Worm (Caenorhabditis elegans) whole organism, L1 larva: ENCODE results near the gene F39B3.3.
A peak's percentile ranks its signal among the peaks of the same experiment; 100 is the strongest.

ENCODE experiments used
- C04F5.9 ChIP-seq: sonication (generic microtip); optimal IDR thresholded peaks from 2 replicates; lab custom pipeline; 2016; ENCODE audit warnings: missing genetic modification characterization, missing compliant biosample characterization
- alr-1 ChIP-seq: fragments of 200-800 bp; sonication (Bioruptor generic); optimal IDR thresholded peaks from 2 replicates; lab custom pipeline; 2018; ENCODE audit warnings: borderline replicate concordance, mild to moderate bottlenecking, missing genetic modification characterization, missing compliant biosample characterization
- aly-2 ChIP-seq: fragments of 150-350 bp; optimal IDR thresholded peaks from 2 replicates; lab custom pipeline; 2014; ENCODE audit warnings: missing biosample characterization, missing genetic modification characterization
- ama-1 ChIP-seq: fragments of 150-350 bp; optimal IDR thresholded peaks from 2 replicates; lab custom pipeline; 2014
- blmp-1 ChIP-seq: fragments of 150-350 bp; optimal IDR thresholded peaks from 2 replicates; lab custom pipeline; 2014; ENCODE audit warnings: missing biosample characterization, missing genetic modification characterization
- ceh-82 ChIP-seq, 3 experiments: fragments of 150-350 bp in 1 of 3; sonication (generic microtip) in 2 of 3; optimal IDR thresholded peaks; 2 replicates each; lab custom pipeline; 2014 to 2017; ENCODE audit warnings: missing biosample characterization in 3 of 3, missing genetic modification characterization in 3 of 3
- ceh-88 ChIP-seq: fragments of 200-800 bp; sonication (Bioruptor generic); IDR thresholded peaks from 2 replicates; pipeline ENCODE4 v1.3.6; 2022; ENCODE audit warnings: missing genetic modification characterization, missing compliant biosample characterization
- ceh-90 ChIP-seq: sonication (generic microtip); optimal IDR thresholded peaks from 2 replicates; lab custom pipeline; 2016; ENCODE audit warnings: missing genetic modification characterization, missing compliant biosample characterization
- efl-1 ChIP-seq, 4 experiments: fragments of 150-350 bp; optimal IDR thresholded peaks in 3 of 4; peaks in 1 of 4; 1 replicate in 1 of 4; 2 replicates in 3 of 4; lab custom pipeline; 2014; ENCODE audit warnings: missing biosample characterization in 2 of 4, missing genetic modification characterization in 2 of 4, missing genetic modification reagents in 2 of 4
- efl-3 ChIP-seq: fragments of 200-800 bp; sonication (Bioruptor generic); optimal IDR thresholded peaks from 2 replicates; lab custom pipeline; 2018; ENCODE audit warnings: mild to moderate bottlenecking, missing genetic modification characterization, missing compliant biosample characterization
- egl-27 ChIP-seq, 2 experiments: fragments of 150-350 bp in 1 of 2; sonication (generic microtip); optimal IDR thresholded peaks; 3 replicates each; lab custom pipeline; 2017 to 2018; ENCODE audit warnings: missing biosample characterization in 2 of 2, missing genetic modification characterization in 2 of 2, missing genetic modification reagents in 2 of 2
- fkh-8 ChIP-seq: sonication (generic microtip); optimal IDR thresholded peaks from 2 replicates; lab custom pipeline; 2016; ENCODE audit warnings: mild to moderate bottlenecking, missing genetic modification characterization, missing compliant biosample characterization
- fos-1 ChIP-seq: fragments of 150-350 bp; optimal IDR thresholded peaks from 2 replicates; lab custom pipeline; 2014; ENCODE audit warnings: missing biosample characterization, missing genetic modification characterization
- grh-1 ChIP-seq: fragments of 200-800 bp; sonication (Bioruptor generic); IDR thresholded peaks from 2 replicates; pipeline ENCODE4 v1.3.6; 2022; ENCODE audit warnings: missing genetic modification reagents, missing genetic modification characterization, missing compliant biosample characterization
- hlh-17 ChIP-seq: fragments of 200-800 bp; sonication (Bioruptor generic); optimal IDR thresholded peaks from 2 replicates; lab custom pipeline; 2018; ENCODE audit warnings: missing genetic modification characterization, mild to moderate bottlenecking, missing compliant biosample characterization, moderate library complexity, borderline replicate concordance
- hpl-2 ChIP-seq: fragments of 150-350 bp; optimal IDR thresholded peaks from 2 replicates; lab custom pipeline; 2014; ENCODE audit warnings: missing biosample characterization, missing genetic modification reagents, missing genetic modification characterization
- jun-1 ChIP-seq: fragments of 150-350 bp; optimal IDR thresholded peaks from 2 replicates; lab custom pipeline; 2014; ENCODE audit warnings: missing biosample characterization, missing genetic modification reagents, missing genetic modification characterization
- lin-13 ChIP-seq: fragments of 150-350 bp; optimal IDR thresholded peaks from 2 replicates; lab custom pipeline; 2014; ENCODE audit warnings: missing biosample characterization, missing genetic modification reagents, missing genetic modification characterization
- lin-14 ChIP-seq: fragments of 200-800 bp; sonication (Bioruptor generic); optimal IDR thresholded peaks from 2 replicates; lab custom pipeline; 2018; ENCODE audit warnings: mild to moderate bottlenecking, missing genetic modification characterization, moderate library complexity, missing compliant biosample characterization
- mdl-1 ChIP-seq, 2 experiments: fragments of 150-350 bp; optimal IDR thresholded peaks; 2 replicates each; lab custom pipeline; 2014 to 2017; ENCODE audit warnings: missing biosample characterization in 2 of 2, missing genetic modification characterization in 2 of 2, inconsistent platforms in 1 of 2
- mef-2 ChIP-seq: fragments of 150-350 bp; optimal IDR thresholded peaks from 2 replicates; lab custom pipeline; 2014; ENCODE audit warnings: missing biosample characterization, missing genetic modification characterization
- nhr-11 ChIP-seq: fragments of 150-350 bp; optimal IDR thresholded peaks from 2 replicates; lab custom pipeline; 2014; ENCODE audit warnings: missing biosample characterization, missing genetic modification characterization
- nhr-19 ChIP-seq: fragments of 200-800 bp; sonication (Bioruptor generic); conservative IDR thresholded peaks from 2 replicates; pipeline ENCODE4 v1.3.6; 2022; ENCODE audit warnings: missing genetic modification characterization, missing compliant biosample characterization
- nhr-28 ChIP-seq: fragments of 150-350 bp; optimal IDR thresholded peaks from 2 replicates; lab custom pipeline; 2014; ENCODE audit warnings: missing biosample characterization, missing genetic modification characterization
- nhr-71 ChIP-seq: sonication (generic microtip); optimal IDR thresholded peaks from 2 replicates; lab custom pipeline; 2016; ENCODE audit warnings: mild to moderate bottlenecking, missing genetic modification characterization, moderate library complexity, missing compliant biosample characterization
- nhr-77 ChIP-seq: fragments of 150-350 bp; optimal IDR thresholded peaks from 2 replicates; lab custom pipeline; 2014; ENCODE audit warnings: missing biosample characterization, missing genetic modification characterization
- nhr-85 ChIP-seq: sonication (generic microtip); peaks from one replicate; lab custom pipeline; 2016; ENCODE audit warnings: missing genetic modification characterization, inconsistent platforms, missing compliant biosample characterization
- nhr-90 ChIP-seq: sonication (generic microtip); optimal IDR thresholded peaks from 2 replicates; lab custom pipeline; 2016; ENCODE audit warnings: mild to moderate bottlenecking, missing genetic modification characterization, missing compliant biosample characterization; ENCODE audit not compliant: poor library complexity
- rnt-1 ChIP-seq: sonication (generic microtip); optimal IDR thresholded peaks from 2 replicates; lab custom pipeline; 2016; ENCODE audit warnings: mild to moderate bottlenecking, missing genetic modification characterization, moderate library complexity, missing compliant biosample characterization
- snu-23 ChIP-seq: sonication (generic microtip); optimal IDR thresholded peaks from 2 replicates; lab custom pipeline; 2016; ENCODE audit warnings: missing genetic modification characterization, missing compliant biosample characterization
- sox-4 ChIP-seq: sonication (generic microtip); optimal IDR thresholded peaks from 2 replicates; lab custom pipeline; 2016; ENCODE audit warnings: missing genetic modification characterization, missing compliant biosample characterization
- tlp-1 ChIP-seq: fragments of 150-350 bp; optimal IDR thresholded peaks from 2 replicates; lab custom pipeline; 2014; ENCODE audit warnings: missing biosample characterization, missing genetic modification characterization
- unc-86 ChIP-seq: sonication (generic microtip); optimal IDR thresholded peaks from 2 replicates; lab custom pipeline; 2016; ENCODE audit warnings: missing genetic modification characterization, missing compliant biosample characterization
- xbp-1 ChIP-seq: sonication (generic microtip); optimal IDR thresholded peaks from 2 replicates; lab custom pipeline; 2016; ENCODE audit warnings: missing genetic modification characterization, missing compliant biosample characterization
- ztf-11 ChIP-seq, 2 experiments: sonication (generic microtip); optimal IDR thresholded peaks; 2 replicates each; lab custom pipeline; 2016 to 2017; ENCODE audit warnings: missing genetic modification characterization in 2 of 2, missing biosample characterization in 1 of 2, missing compliant biosample characterization in 1 of 2
- ztf-4 ChIP-seq: fragments of 150-350 bp; optimal IDR thresholded peaks from 2 replicates; lab custom pipeline; 2014; ENCODE audit warnings: missing biosample characterization, missing genetic modification characterization

F39B3.3 gene

ce11 chrX:17579779-17580178, 868 bp upstream of the F39B3.3 start, which contains the start of gene frpr-7:
TSS of gene frpr-7 (minus strand) at chrX:17579879.
- TF ChIP-seq ama-1 (lab: Kevin White, UChicago) (no peak), ceh-90 (tag; lab: Kevin White, UChicago) (no peak), sox-4 (tag; lab: Kevin White, UChicago) (no peak), mdl-1 (tag; optimal IDR thresholded peaks at IDR 0.05; lab: Kevin White, UChicago) (no peak), grh-1 (no peak), egl-27 (tag; optimal IDR thresholded peaks at IDR 0.05; lab: Kevin White, UChicago) (no peak), fos-1 (tag; lab: Kevin White, UChicago) (no peak), nhr-90 (no peak), xbp-1 (tag; lab: Kevin White, UChicago) (no peak), aly-2 (no peak)
- TF ChIP-seq, all 84 proteins: peak for 0

- TF ChIP-seq ceh-82 (tag; optimal IDR thresholded peaks at IDR 0.05; lab: Kevin White, UChicago): no peak
- TF ChIP-seq alr-1 (tag; lab: Kevin White, UChicago): no peak
- TF ChIP-seq jun-1: no peak
- TF ChIP-seq hlh-17: no peak
- TF ChIP-seq snu-23 (GFP tag; lab: Kevin White, UChicago): no peak
- no peak for TF ChIP-seq tlp-1
- TF ChIP-seq lin-13 (GFP tag; lab: Kevin White, UChicago): no peak
- TF ChIP-seq rnt-1 (tag; lab: Kevin White, UChicago): no peak
- no peak for TF ChIP-seq mef-2 (tag; lab: Kevin White, UChicago)
- TF ChIP-seq nhr-28 (tag; lab: Kevin White, UChicago): no peak
Measured at ce11 chrX:17567378-17567777, 11.5 kb downstream of the F39B3.3 start, which contains the start of gene F39B3.7. TSS of gene F39B3.7 (minus strand) at chrX:17567478.

- TF ChIP-seq sox-4 (tag; lab: Kevin White, UChicago) (no peak), efl-1 (optimal IDR thresholded peaks at IDR 0.05; lab: Kevin White, UChicago) (no peak), efl-1 (GFP tag; optimal IDR thresholded peaks at IDR 0.05 in 1 of 2; lab: Kevin White, UChicago) (no peak), unc-86 (no peak), blmp-1 (tag; lab: Kevin White, UChicago) (no peak), nhr-19 (GFP tag; lab: Robert Waterston, UW) (no peak)
Measured at ce11 chrX:17563411-17563810, 15.5 kb downstream of the F39B3.3 start, which contains the start of gene F31A3.5. TSS of gene F31A3.5 (minus strand) at chrX:17563610.

ce11 chrX:17562195-17562594, 16.7 kb downstream of the F39B3.3 start:
- TF ChIP-seq efl-3 (GFP tag; lab: Kevin White, UChicago): no peak
- TF ChIP-seq nhr-85 (tag; lab: Kevin White, UChicago): peak; percentile 16
- TF ChIP-seq ztf-4: no peak
- TF ChIP-seq blmp-1 (tag; lab: Kevin White, UChicago): peak; percentile 24
- peak; percentile 74 for TF ChIP-seq lin-14 (GFP tag; lab: Kevin White, UChicago)
- peak in 1 of 3 experiments; percentile 12 for TF ChIP-seq ceh-82 (tag; optimal IDR thresholded peaks at IDR 0.05; lab: Kevin White, UChicago)
- no peak for TF ChIP-seq efl-1 (optimal IDR thresholded peaks at IDR 0.05; lab: Kevin White, UChicago)
- TF ChIP-seq efl-1 (GFP tag; optimal IDR thresholded peaks at IDR 0.05 in 1 of 2; lab: Kevin White, UChicago): peak in 1 of 2 experiments; percentile 83
- peak in 1 of 2 experiments; percentile 6 for TF ChIP-seq mdl-1 (tag; optimal IDR thresholded peaks at IDR 0.05; lab: Kevin White, UChicago)

- no peak for TF ChIP-seq efl-1 (optimal IDR thresholded peaks at IDR 0.05; lab: Kevin White, UChicago)
- TF ChIP-seq efl-1 (GFP tag; optimal IDR thresholded peaks at IDR 0.05 in 1 of 2; lab: Kevin White, UChicago): no peak
- TF ChIP-seq nhr-77 (tag; lab: Kevin White, UChicago): no peak
- TF ChIP-seq hlh-17: no peak
- no peak for TF ChIP-seq C04F5.9 (tag; lab: Kevin White, UChicago)
- TF ChIP-seq snu-23 (GFP tag; lab: Kevin White, UChicago): no peak
- no peak for TF ChIP-seq hpl-2 (GFP tag; lab: Kevin White, UChicago)
- TF ChIP-seq fkh-8 (tag; lab: Kevin White, UChicago): no peak
- TF ChIP-seq nhr-71 (tag; lab: Kevin White, UChicago): no peak
- no peak for TF ChIP-seq fos-1 (tag; lab: Kevin White, UChicago)
- no peak for TF ChIP-seq ceh-88 (GFP tag; lab: Robert Waterston, UW)
- no peak for TF ChIP-seq ama-1 (lab: Kevin White, UChicago)
- no peak for TF ChIP-seq ztf-11 (tag; optimal IDR thresholded peaks at IDR 0.05; lab: Kevin White, UChicago)
- TF ChIP-seq nhr-11: no peak
Measured at ce11 chrX:17553772-17554171, 25.1 kb downstream of the F39B3.3 start.
